Fruit fly (Drosophila melanogaster) whole organism, adult: ENCODE measurements around the gene atms.

Experiments used
- Crg-1 ChIP-seq: fragments of 200-800 bp; sonication (Bioruptor generic); optimal IDR thresholded peaks from 2 replicates; lab custom pipeline; 2016; ENCODE audit warnings: missing biosample characterization, missing genetic modification characterization
- ovo ChIP-seq: fragments of 200-800 bp; sonication (Bioruptor generic); optimal IDR thresholded peaks from 2 replicates; lab custom pipeline; 2016; ENCODE audit warnings: missing biosample characterization, missing genetic modification characterization

DNA sequence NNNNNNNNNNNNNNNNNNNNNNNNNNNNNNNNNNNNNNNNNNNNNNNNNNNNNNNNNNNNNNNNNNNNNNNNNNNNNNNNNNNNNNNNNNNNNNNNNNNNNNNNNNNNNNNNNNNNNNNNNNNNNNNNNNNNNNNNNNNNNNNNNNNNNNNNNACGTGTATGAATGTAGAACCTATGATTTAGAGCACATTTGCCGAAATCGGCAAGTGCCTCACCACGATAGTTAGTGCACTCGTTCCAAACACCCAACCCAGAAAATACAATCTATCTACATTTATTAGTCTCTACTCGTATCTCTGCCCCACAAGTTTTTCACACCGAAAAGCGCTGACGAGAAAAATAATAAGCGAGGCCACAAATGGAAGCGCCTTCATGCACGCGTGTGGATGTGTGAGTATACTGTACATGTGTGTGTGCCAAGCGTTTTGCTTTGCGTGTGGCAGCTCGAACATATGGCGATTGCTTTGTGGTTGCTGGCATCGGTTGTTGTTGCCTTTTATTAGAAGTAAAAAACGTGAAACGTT lies 54.4 kb downstream of the atms start:
- TF ChIP-seq Crg-1 (GFP tag; lab: Kevin White, UChicago) (no peak), ovo (GFP tag; lab: Kevin White, UChicago) (no peak)
